Fruit fly (Drosophila melanogaster) whole organism, embryonic: ENCODE results near the gene deltaCOP.
A peak's percentile ranks its signal among the peaks of the same experiment; 100 is the strongest.

Experiments
- Abd-B ChIP-seq: fragments of 200-800 bp; sonication (Bioruptor generic); optimal IDR thresholded peaks from 2 replicates; lab custom pipeline; 2018; ENCODE audit warnings: missing biosample characterization, mild to moderate bottlenecking, missing genetic modification characterization, moderate library complexity
- CG10147 ChIP-seq: fragments of 200-800 bp; sonication (Bioruptor generic); optimal IDR thresholded peaks from 2 replicates; lab custom pipeline; 2019; ENCODE audit warnings: missing biosample characterization, mild to moderate bottlenecking, missing genetic modification characterization, moderate library complexity
- CG10267 ChIP-seq: fragments of 200-800 bp; sonication (Bioruptor generic); optimal IDR thresholded peaks from 2 replicates; lab custom pipeline; 2018; ENCODE audit warnings: missing biosample characterization, mild to moderate bottlenecking, missing genetic modification characterization, moderate library complexity
- CG12391 ChIP-seq: fragments of 200-800 bp; sonication (Bioruptor generic); optimal IDR thresholded peaks from 3 replicates; lab custom pipeline; 2018; ENCODE audit warnings: missing biosample characterization, mild to moderate bottlenecking, missing genetic modification characterization, moderate library complexity
- CG12659 ChIP-seq: fragments of 200-800 bp; sonication (Bioruptor generic); optimal IDR thresholded peaks from 3 replicates; lab custom pipeline; 2017; ENCODE audit warnings: mild to moderate bottlenecking, missing biosample characterization, missing genetic modification reagents, missing genetic modification characterization
- CG17829 ChIP-seq: fragments of 200-800 bp; optimal IDR thresholded peaks from 2 replicates; lab custom pipeline; 2019; ENCODE audit warnings: missing biosample characterization, mild to moderate bottlenecking, missing genetic modification characterization, moderate library complexity
- CG18619 ChIP-seq: fragments of 200-800 bp; sonication (Bioruptor generic); optimal IDR thresholded peaks from 3 replicates; lab custom pipeline; 2017; ENCODE audit warnings: missing biosample characterization, mild to moderate bottlenecking, missing genetic modification characterization
- CG31441 ChIP-seq: fragments of 200-800 bp; sonication (Bioruptor generic); IDR thresholded peaks from 2 replicates; pipeline ENCODE4 v1.3.6; 2022; ENCODE audit warnings: missing biosample characterization, missing genetic modification characterization
- CG3726 ChIP-seq: fragments of 200-800 bp; sonication (Bioruptor generic); IDR thresholded peaks from 3 replicates; pipeline ENCODE4, ENCODE4 v1.3.6; 2022; ENCODE audit warnings: missing biosample characterization, missing genetic modification characterization
- CG4282 ChIP-seq: fragments of 200-800 bp; sonication (Bioruptor generic); optimal IDR thresholded peaks from 2 replicates; lab custom pipeline; 2016; ENCODE audit warnings: missing biosample characterization, missing genetic modification characterization
- CG4360 ChIP-seq: fragments of 200-800 bp; sonication (Bioruptor generic); IDR thresholded peaks from 2 replicates; pipeline ENCODE4 v1.3.6; 2022; ENCODE audit warnings: missing biosample characterization, missing genetic modification characterization
- CG4404 ChIP-seq: fragments of 200-800 bp; sonication (Bioruptor generic); IDR thresholded peaks from 2 replicates; pipeline ENCODE4 v1.3.6; 2022; ENCODE audit warnings: missing biosample characterization, missing genetic modification characterization
- CG5180 ChIP-seq: fragments of 200-800 bp; sonication (Bioruptor generic); optimal IDR thresholded peaks from 3 replicates; lab custom pipeline; 2017; ENCODE audit warnings: missing biosample characterization, missing genetic modification characterization, mild to moderate bottlenecking, moderate library complexity, missing genetic modification reagents
- CG5953 ChIP-seq: fragments of 200-800 bp; sonication (Bioruptor generic); IDR thresholded peaks from 2 replicates; pipeline ENCODE4 v1.3.6; 2022; ENCODE audit warnings: missing biosample characterization, missing genetic modification characterization
- CG7372 ChIP-seq: fragments of 200-800 bp; sonication (Bioruptor generic); IDR thresholded peaks from 2 replicates; pipeline ENCODE4 v1.3.6; 2022; ENCODE audit warnings: missing biosample characterization, missing genetic modification characterization
- CG9932 ChIP-seq: fragments of 200-800 bp; sonication (Bioruptor generic); IDR thresholded peaks from 2 replicates; pipeline ENCODE4 v1.3.6; 2022; ENCODE audit warnings: missing biosample characterization, missing genetic modification characterization
- Camta ChIP-seq: fragments of 200-800 bp; sonication (Bioruptor generic); optimal IDR thresholded peaks from 2 replicates; lab custom pipeline; 2016; ENCODE audit warnings: missing biosample characterization, missing genetic modification characterization
- CrebB ChIP-seq: fragments of 200-800 bp; sonication (Bioruptor generic); optimal IDR thresholded peaks from 3 replicates; lab custom pipeline; 2018; ENCODE audit warnings: missing biosample characterization, mild to moderate bottlenecking, missing genetic modification characterization
- D ChIP-seq, 2 experiments: fragments of 200-800 bp in 1 of 2; fragments of >200 bp in 1 of 2; sonication (Bioruptor generic) in 1 of 2; optimal IDR thresholded peaks; 2 replicates in 1 of 2; 3 replicates in 1 of 2; lab custom pipeline; 2017; ENCODE audit warnings: mild to moderate bottlenecking in 1 of 2, missing biosample characterization in 1 of 2, missing genetic modification characterization in 1 of 2, missing genetic modification reagents in 1 of 2
- E2f1 ChIP-seq: fragments of 200-800 bp; sonication (Bioruptor generic); IDR thresholded peaks from 2 replicates; pipeline ENCODE4 v1.3.6; 2022; ENCODE audit warnings: missing biosample characterization, missing genetic modification characterization
- E2f2 ChIP-seq: fragments of 200-800 bp; sonication (Bioruptor generic); IDR thresholded peaks from 2 replicates; pipeline ENCODE4 v1.3.6; 2022; ENCODE audit warnings: missing biosample characterization, missing genetic modification characterization
- Fer2 ChIP-seq: fragments of 200-800 bp; sonication (Bioruptor generic); optimal IDR thresholded peaks from 2 replicates; lab custom pipeline; 2018; ENCODE audit warnings: missing biosample characterization, mild to moderate bottlenecking, missing genetic modification characterization, moderate library complexity
- HLHmδ ChIP-seq: fragments of 200-800 bp; sonication (Bioruptor generic); optimal IDR thresholded peaks from 2 replicates; lab custom pipeline; 2018; ENCODE audit warnings: missing biosample characterization, mild to moderate bottlenecking, missing genetic modification characterization, moderate library complexity
- Hmx ChIP-seq: fragments of 200-800 bp; sonication (Bioruptor generic); optimal IDR thresholded peaks from 2 replicates; lab custom pipeline; 2016; ENCODE audit warnings: missing biosample characterization, missing genetic modification characterization
- Opbp ChIP-seq: fragments of 200-800 bp; sonication (Bioruptor generic); IDR thresholded peaks from 3 replicates; pipeline ENCODE4 v1.3.6; 2022; ENCODE audit warnings: missing biosample characterization, missing genetic modification characterization; ENCODE audit not compliant: partially characterized antibody
- Side ChIP-seq: fragments of 200-800 bp; sonication (Bioruptor generic); optimal IDR thresholded peaks from 2 replicates; lab custom pipeline; 2016; ENCODE audit warnings: missing biosample characterization, missing genetic modification characterization
- Sox102F ChIP-seq: fragments of 200-800 bp; sonication (Bioruptor generic); optimal IDR thresholded peaks from 2 replicates; lab custom pipeline; 2018; ENCODE audit warnings: missing biosample characterization, mild to moderate bottlenecking, missing genetic modification characterization, moderate library complexity
- Spps ChIP-seq: fragments of 200-800 bp; sonication (Bioruptor generic); optimal IDR thresholded peaks from 2 replicates; lab custom pipeline; 2018; ENCODE audit warnings: missing biosample characterization, mild to moderate bottlenecking, missing genetic modification characterization
- ash1 ChIP-seq: fragments of 200-800 bp; sonication (Bioruptor generic); optimal IDR thresholded peaks from 2 replicates; lab custom pipeline; 2018; ENCODE audit warnings: missing biosample characterization, mild to moderate bottlenecking, missing genetic modification characterization
- bigmax ChIP-seq: fragments of 200-800 bp; sonication (Bioruptor generic); optimal IDR thresholded peaks from 2 replicates; lab custom pipeline; 2018; ENCODE audit warnings: missing biosample characterization, mild to moderate bottlenecking, missing genetic modification characterization
- chinmo ChIP-seq: fragments of 200-800 bp; sonication (Bioruptor generic); IDR thresholded peaks from 4 replicates; pipeline ENCODE4 v1.3.6; 2022; ENCODE audit warnings: missing biosample characterization, missing genetic modification characterization; ENCODE audit not compliant: partially characterized antibody
- chn ChIP-seq: fragments of 200-800 bp; sonication (Bioruptor generic); optimal IDR thresholded peaks from 2 replicates; lab custom pipeline; 2016; ENCODE audit warnings: missing biosample characterization, missing genetic modification characterization
- dan ChIP-seq: fragments of 200-800 bp; sonication (Bioruptor generic); IDR thresholded peaks from 2 replicates; pipeline ENCODE4 v1.3.6; 2022; ENCODE audit warnings: missing biosample characterization, missing genetic modification characterization
- ftz-f1 ChIP-seq: fragments of 200-800 bp; sonication (Bioruptor generic); optimal IDR thresholded peaks from 2 replicates; lab custom pipeline; 2016; ENCODE audit warnings: missing biosample characterization, missing genetic modification characterization
- hbn ChIP-seq: fragments of 200-800 bp; sonication (Bioruptor generic); IDR thresholded peaks from 2 replicates; pipeline ENCODE4 v1.3.6; 2022; ENCODE audit warnings: missing biosample characterization, missing genetic modification characterization; ENCODE audit not compliant: partially characterized antibody
- hth ChIP-seq: fragments of >200 bp; optimal IDR thresholded peaks from 2 replicates; lab custom pipeline; 2017; ENCODE audit warnings: inconsistent platforms
- nerfin-2 ChIP-seq: fragments of 200-800 bp; sonication (Bioruptor generic); IDR thresholded peaks from 2 replicates; pipeline ENCODE4 v1.3.6; 2022; ENCODE audit warnings: missing biosample characterization, missing genetic modification characterization; ENCODE audit not compliant: partially characterized antibody
- nom ChIP-seq: fragments of 200-800 bp; sonication (Bioruptor generic); optimal IDR thresholded peaks from 2 replicates; lab custom pipeline; 2017; ENCODE audit warnings: missing biosample characterization, missing genetic modification characterization, mild to moderate bottlenecking, moderate library complexity, missing genetic modification reagents
- otp ChIP-seq: fragments of 200-800 bp; sonication (Bioruptor generic); IDR thresholded peaks from 3 replicates; pipeline ENCODE4, ENCODE4 v1.3.6; 2022; ENCODE audit warnings: missing biosample characterization, missing genetic modification characterization
- p53 ChIP-seq: fragments of 200-800 bp; sonication (Bioruptor generic); optimal IDR thresholded peaks from 2 replicates; lab custom pipeline; 2016; ENCODE audit warnings: missing biosample characterization, missing genetic modification characterization
- pb ChIP-seq: fragments of 200-800 bp; sonication (Bioruptor generic); optimal IDR thresholded peaks from 3 replicates; lab custom pipeline; 2016; ENCODE audit warnings: missing biosample characterization, missing genetic modification characterization
- pho ChIP-seq: fragments of 200-800 bp; sonication (Bioruptor generic); optimal IDR thresholded peaks from 2 replicates; lab custom pipeline; 2016; ENCODE audit warnings: missing biosample characterization, missing genetic modification characterization
- repo ChIP-seq: fragments of 200-800 bp; sonication (Bioruptor generic); optimal IDR thresholded peaks from 2 replicates; lab custom pipeline; 2016; ENCODE audit warnings: missing biosample characterization, missing genetic modification characterization
- rib ChIP-seq: fragments of 200-800 bp; sonication (Bioruptor generic); IDR thresholded peaks from 2 replicates; pipeline ENCODE4 v1.3.6; 2022; ENCODE audit warnings: missing biosample characterization, missing genetic modification characterization
- seq ChIP-seq: fragments of 200-800 bp; sonication (Bioruptor generic); IDR thresholded peaks from 2 replicates; pipeline ENCODE4 v1.3.6; 2022; ENCODE audit warnings: missing biosample characterization, missing genetic modification characterization
- sqz ChIP-seq: fragments of 200-800 bp; sonication (Bioruptor generic); optimal IDR thresholded peaks from 3 replicates; lab custom pipeline; 2018; ENCODE audit warnings: missing biosample characterization, mild to moderate bottlenecking, missing genetic modification characterization
- ssp ChIP-seq: fragments of 200-800 bp; sonication (Bioruptor generic); IDR thresholded peaks from 2 replicates; pipeline ENCODE4 v1.3.6; 2022; ENCODE audit warnings: missing biosample characterization, missing genetic modification characterization
- tll ChIP-seq, 2 experiments: fragments of 200-800 bp in 1 of 2; fragments of >200 bp in 1 of 2; sonication (Bioruptor generic) in 1 of 2; optimal IDR thresholded peaks; 2 replicates each; lab custom pipeline; 2017 to 2019; ENCODE audit warnings: missing biosample characterization in 2 of 2, missing genetic modification characterization in 2 of 2, mild to moderate bottlenecking in 1 of 2, moderate library complexity in 1 of 2
- tx ChIP-seq: fragments of 200-800 bp; sonication (Bioruptor generic); optimal IDR thresholded peaks from 2 replicates; lab custom pipeline; 2016; ENCODE audit warnings: missing biosample characterization, missing genetic modification characterization
- zf30C ChIP-seq: fragments of 200-800 bp; sonication (Bioruptor generic); optimal IDR thresholded peaks from 3 replicates; lab custom pipeline; 2018; ENCODE audit warnings: missing biosample characterization, mild to moderate bottlenecking, missing genetic modification characterization

deltaCOP gene

DNA sequence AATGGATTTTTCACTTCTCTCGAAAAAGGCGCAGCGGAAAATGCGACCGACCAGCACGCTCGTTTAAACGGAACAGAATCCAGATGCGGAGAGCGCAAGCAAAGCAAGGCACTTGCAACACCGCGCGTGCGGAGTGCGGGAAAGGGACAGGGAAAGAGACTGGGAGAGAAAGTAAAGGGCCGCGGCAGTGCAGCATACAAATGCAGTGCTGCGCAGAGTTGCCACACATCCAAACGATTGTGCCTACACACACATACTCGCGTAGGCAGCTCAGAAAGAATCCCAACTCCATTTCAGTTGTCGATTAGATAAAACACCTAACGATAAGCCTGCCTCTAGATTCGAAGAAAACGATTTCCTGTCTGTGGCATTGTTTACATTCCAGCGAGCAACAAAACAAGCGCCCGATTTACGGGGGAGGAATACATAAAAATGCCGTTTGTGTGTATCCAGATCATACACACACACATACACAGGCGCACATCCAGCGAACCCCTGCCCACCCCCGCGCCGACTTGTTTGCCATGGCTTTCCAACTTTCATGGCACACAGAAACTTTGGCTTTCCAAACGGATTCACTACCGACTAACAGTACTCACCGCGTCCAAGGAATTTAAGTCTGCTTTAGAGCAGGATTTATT is 38.0 kb upstream of the deltaCOP start (continued):
- TF ChIP-seq Opbp (GFP tag; lab: Robert Waterston, UW) = no peak
- no peak for TF ChIP-seq hbn
- peak; percentile 37 for TF ChIP-seq D (optimal IDR thresholded peaks at IDR 0.05; lab: Kevin White, UChicago)
- TF ChIP-seq D (GFP tag; optimal IDR thresholded peaks at IDR 0.05; lab: Kevin White, UChicago) = no peak
- TF ChIP-seq p53 (GFP tag; lab: Kevin White, UChicago) = no peak
- TF ChIP-seq Abd-B (GFP tag; lab: Kevin White, UChicago) = no peak
- no peak for TF ChIP-seq CG4404 (GFP tag; lab: Robert Waterston, UW)
- no peak for TF ChIP-seq chn (GFP tag; lab: Kevin White, UChicago)
- TF ChIP-seq zf30C (GFP tag; lab: Kevin White, UChicago) = no peak
- TF ChIP-seq Camta (GFP tag; lab: Kevin White, UChicago) = no peak
- no peak for TF ChIP-seq ftz-f1 (GFP tag; lab: Kevin White, UChicago)
- TF ChIP-seq nom (GFP tag; lab: Kevin White, UChicago) = peak; percentile 43
- no peak for TF ChIP-seq CG12391
- peak; percentile 42; the same call in 1 of the 2 replicates for TF ChIP-seq CG4360 (GFP tag; lab: Robert Waterston, UW)
- no peak for TF ChIP-seq repo (GFP tag; lab: Kevin White, UChicago)
- no peak for TF ChIP-seq tll (GFP tag; optimal IDR thresholded peaks at IDR 0.05; lab: Kevin White, UChicago)
- no peak for TF ChIP-seq Fer2
- 0 out of 4 replicates have a peak, but pooled peaks have one; percentile 60 for TF ChIP-seq chinmo (GFP tag; lab: Robert Waterston, UW)
- no peak for TF ChIP-seq tx (GFP tag; lab: Kevin White, UChicago)
- no peak for TF ChIP-seq CG5953 (GFP tag; lab: Robert Waterston, UW)
- no peak for TF ChIP-seq CG5180
- no peak for TF ChIP-seq Side
- TF ChIP-seq CG7372 (GFP tag; lab: Robert Waterston, UW) = no peak
- TF ChIP-seq ash1 = no peak
- TF ChIP-seq CG3726 = no peak
- TF ChIP-seq E2f2 (GFP tag; lab: Robert Waterston, UW) = no peak
- no peak for TF ChIP-seq bigmax
- TF ChIP-seq CG18619 (GFP tag; lab: Kevin White, UChicago) = no peak
- TF ChIP-seq CG4282 (GFP tag; lab: Kevin White, UChicago) = no peak
- peak; percentile 37 for TF ChIP-seq CG17829 (tag; lab: Kevin White, UChicago)
- TF ChIP-seq seq (GFP tag; lab: Robert Waterston, UW) = no peak
- no peak for TF ChIP-seq sqz (GFP tag; lab: Kevin White, UChicago)
- no peak for TF ChIP-seq pb (GFP tag; lab: Kevin White, UChicago)
- TF ChIP-seq CG10267 (tag; lab: Kevin White, UChicago) = no peak
- no peak for TF ChIP-seq CG9932 (GFP tag; lab: Robert Waterston, UW)
- TF ChIP-seq CG10147 = no peak
- no peak for TF ChIP-seq CrebB (tag; lab: Kevin White, UChicago)
- TF ChIP-seq CG31441 (GFP tag; lab: Robert Waterston, UW) = no peak
- no peak for TF ChIP-seq Hmx (GFP tag; lab: Kevin White, UChicago)
- TF ChIP-seq otp = no peak
- no peak for TF ChIP-seq nerfin-2
- no peak for TF ChIP-seq CG12659 (GFP tag; lab: Kevin White, UChicago)
- TF ChIP-seq HLHmδ = peak; percentile 36
- TF ChIP-seq ssp (GFP tag; lab: Robert Waterston, UW) = no peak
- TF ChIP-seq Spps = no peak
- TF ChIP-seq E2f1 (GFP tag; lab: Robert Waterston, UW) = no peak
- TF ChIP-seq dan (GFP tag; lab: Robert Waterston, UW) = no peak
- no peak for TF ChIP-seq rib (GFP tag; lab: Robert Waterston, UW)
- TF ChIP-seq hth (lab: Kevin White, UChicago) = no peak
- TF ChIP-seq Sox102F (GFP tag; lab: Kevin White, UChicago) = no peak
- TF ChIP-seq pho (GFP tag; lab: Kevin White, UChicago) = no peak
